Worm (Caenorhabditis elegans) whole organism, midembryonic: Measurements from ENCODE around the gene K12H6.12.

Experiments used
- T22C8.4 ChIP-seq: fragments of 200-800 bp; sonication (Bioruptor generic); IDR thresholded peaks from 2 replicates; pipeline ENCODE4 v1.3.6; 2022; ENCODE audit warnings: missing genetic modification characterization, missing compliant biosample characterization
- cog-1 ChIP-seq: sonication (generic microtip); optimal IDR thresholded peaks from 2 replicates; lab custom pipeline; 2016; ENCODE audit warnings: missing genetic modification characterization, missing compliant biosample characterization
- flt-1 ChIP-seq: fragments of 200-800 bp; sonication (Bioruptor generic); IDR thresholded peaks from 2 replicates; pipeline ENCODE4 v1.3.6; 2022; ENCODE audit warnings: missing genetic modification characterization, missing compliant biosample characterization
- klf-2 ChIP-seq: fragments of 200-800 bp; sonication (Bioruptor generic); conservative IDR thresholded peaks from 2 replicates; pipeline ENCODE4 v1.3.6; 2022; ENCODE audit warnings: missing genetic modification reagents, missing genetic modification characterization, missing compliant biosample characterization
- med-1 ChIP-seq: sonication (generic microtip); optimal IDR thresholded peaks from 2 replicates; lab custom pipeline; 2017; ENCODE audit warnings: missing genetic modification characterization, mild to moderate bottlenecking, missing compliant biosample characterization, antibody characterized with exemption, missing genetic modification reagents; ENCODE audit not compliant: insufficient read depth
- ref-1 ChIP-seq: fragments of 200-800 bp; sonication (Bioruptor generic); conservative IDR thresholded peaks from 2 replicates; pipeline ENCODE4 v1.3.6; 2022; ENCODE audit warnings: missing genetic modification reagents, missing genetic modification characterization, missing compliant biosample characterization
- tab-1 ChIP-seq: fragments of 200-800 bp; sonication (Bioruptor generic); IDR thresholded peaks from 2 replicates; pipeline ENCODE4 v1.3.6; 2022; ENCODE audit warnings: missing genetic modification characterization, missing compliant biosample characterization
- ztf-23 ChIP-seq: fragments of 200-800 bp; sonication (Bioruptor generic); IDR thresholded peaks from 2 replicates; pipeline ENCODE4 v1.3.6; 2022; ENCODE audit warnings: missing genetic modification reagents, missing genetic modification characterization, missing compliant biosample characterization
- ztf-29 ChIP-seq: fragments of 200-800 bp; sonication (Bioruptor generic); IDR thresholded peaks from 2 replicates; pipeline ENCODE4 v1.3.6; 2022; ENCODE audit warnings: missing genetic modification reagents, missing genetic modification characterization, missing compliant biosample characterization

The K12H6.12 gene

DNA sequence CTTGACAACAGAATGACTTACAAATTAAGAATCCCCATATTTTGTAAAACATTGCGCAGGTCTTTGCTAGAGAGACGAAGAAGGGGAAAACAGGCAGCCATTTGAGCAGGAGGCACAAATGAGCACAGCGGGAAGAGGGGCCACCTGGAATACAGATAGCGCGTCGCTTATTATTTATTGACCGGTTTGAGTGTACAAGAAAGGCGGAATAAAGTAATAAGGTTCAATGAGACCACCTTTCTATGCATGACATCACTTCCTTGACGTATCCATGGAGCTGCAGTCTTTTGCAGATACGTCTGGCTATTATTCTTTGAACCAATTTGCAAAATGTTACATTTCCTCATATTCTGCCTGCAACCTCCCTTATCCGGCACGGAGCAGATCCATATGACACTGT, 33.1 kb upstream of the K12H6.12 start, which contains the start of gene fbxb-111:
TSS of gene fbxb-111 (minus strand) at position 101 of the 400 bp plus-strand sequence.
- TF ChIP-seq ref-1 (GFP tag; lab: Robert Waterston, UW) (no peak), flt-1 (GFP tag; lab: Robert Waterston, UW) (no peak), ztf-29 (GFP tag; lab: Robert Waterston, UW) (no peak), tab-1 (no peak), ztf-23 (no peak), med-1 (GFP tag; lab: Kevin White, UChicago) (no peak), T22C8.4 (no peak), klf-2 (GFP tag; lab: Robert Waterston, UW) (no peak), cog-1 (tag; lab: Kevin White, UChicago) (no peak)

- no peak for TF ChIP-seq T22C8.4
- no peak for TF ChIP-seq med-1 (GFP tag; lab: Kevin White, UChicago)
These were observed 30.1 kb upstream of the K12H6.12 start, which contains the start of gene F08D12.4 for ce11 chrII:2777846-2778245. Gene F08D12.4 (plus strand): TSS chrII:2778146.

DNA sequence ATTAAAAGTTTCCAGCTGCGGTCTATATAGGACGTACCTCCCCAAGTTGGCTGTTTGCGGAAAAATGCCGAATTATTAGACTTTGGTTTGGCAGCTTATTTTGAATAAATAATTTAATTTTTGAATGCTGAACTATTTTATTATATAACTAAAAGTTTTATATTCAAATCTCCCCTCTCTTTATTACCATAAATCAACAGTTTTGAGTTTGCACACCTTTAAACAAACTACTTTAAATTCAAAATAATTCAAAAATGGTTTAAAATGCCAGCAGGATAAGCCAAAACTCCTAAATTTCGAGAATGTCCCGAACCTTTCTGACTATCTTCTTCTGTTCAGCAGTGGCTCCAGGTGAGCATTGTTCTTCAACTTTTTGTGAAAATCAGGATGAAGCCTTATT, 28.7 kb upstream of the K12H6.12 start, which contains the start of gene F08D12.3:
TSS of gene F08D12.3 (plus strand) at position 301 of the 400 bp plus-strand sequence.
- TF ChIP-seq ztf-23: no peak
- no peak for TF ChIP-seq flt-1 (GFP tag; lab: Robert Waterston, UW)
- TF ChIP-seq ref-1 (GFP tag; lab: Robert Waterston, UW): no peak
- TF ChIP-seq tab-1: no peak
- no peak for TF ChIP-seq med-1 (GFP tag; lab: Kevin White, UChicago)
- no peak for TF ChIP-seq klf-2 (GFP tag; lab: Robert Waterston, UW)
- TF ChIP-seq T22C8.4: no peak
- no peak for TF ChIP-seq ztf-29 (GFP tag; lab: Robert Waterston, UW)
- TF ChIP-seq cog-1 (tag; lab: Kevin White, UChicago): no peak

DNA sequence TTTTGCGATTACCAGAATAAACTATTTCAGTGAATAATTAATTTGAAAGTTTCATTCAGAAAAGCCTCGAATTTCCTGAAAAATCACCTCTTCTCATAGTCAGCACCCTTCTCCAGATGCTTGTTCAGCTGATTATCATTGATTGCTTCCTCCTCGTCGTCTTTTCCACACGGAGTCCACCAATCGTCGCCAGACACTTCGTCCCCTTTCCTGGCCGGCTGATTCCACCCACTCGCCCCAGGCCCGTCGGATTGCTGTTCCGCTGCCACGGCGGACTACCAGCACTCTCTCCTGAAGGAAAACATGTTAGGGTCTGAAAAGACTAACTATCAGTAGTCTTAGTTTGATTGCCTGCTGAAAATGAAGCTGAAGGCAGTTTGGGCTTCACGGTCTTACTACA, 27.2 kb upstream of the K12H6.12 start:
- TF ChIP-seq tab-1: no peak
- TF ChIP-seq klf-2 (GFP tag; lab: Robert Waterston, UW): no peak
- TF ChIP-seq cog-1 (tag; lab: Kevin White, UChicago): no peak
- no peak for TF ChIP-seq ref-1 (GFP tag; lab: Robert Waterston, UW)
- no peak for TF ChIP-seq flt-1 (GFP tag; lab: Robert Waterston, UW)
- no peak for TF ChIP-seq med-1 (GFP tag; lab: Kevin White, UChicago)
- TF ChIP-seq ztf-29 (GFP tag; lab: Robert Waterston, UW): no peak
- no peak for TF ChIP-seq T22C8.4
- TF ChIP-seq ztf-23: no peak

DNA sequence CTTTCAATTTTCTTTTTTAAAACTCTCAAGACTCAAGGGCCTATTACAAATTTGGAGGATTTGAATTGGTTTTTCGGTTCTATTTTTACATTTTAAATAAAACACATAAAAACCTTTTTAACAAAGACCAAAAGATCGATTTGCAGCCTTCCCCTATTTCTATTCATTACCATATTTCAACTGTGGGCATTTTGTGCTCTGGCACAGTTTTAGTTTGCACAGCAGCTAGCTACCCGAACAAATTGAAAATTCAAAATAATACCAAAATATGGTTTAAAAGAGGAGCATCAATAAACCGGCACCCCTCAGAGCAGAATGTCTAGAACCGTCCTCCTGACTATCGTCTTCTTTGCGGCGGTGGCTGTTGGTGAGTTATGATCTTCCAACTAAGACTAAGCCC, 26.6 kb upstream of the K12H6.12 start, which contains the start of gene F08D12.2:
TSS of gene F08D12.2 (plus strand) at position 301 of the 400 bp plus-strand sequence.
- TF ChIP-seq flt-1 (GFP tag; lab: Robert Waterston, UW): no peak
- TF ChIP-seq klf-2 (GFP tag; lab: Robert Waterston, UW): no peak
- no peak for TF ChIP-seq ztf-23
- TF ChIP-seq ref-1 (GFP tag; lab: Robert Waterston, UW): no peak
- TF ChIP-seq med-1 (GFP tag; lab: Kevin White, UChicago): no peak
- TF ChIP-seq ztf-29 (GFP tag; lab: Robert Waterston, UW): no peak
- no peak for TF ChIP-seq cog-1 (tag; lab: Kevin White, UChicago)
- TF ChIP-seq tab-1: no peak
- TF ChIP-seq T22C8.4: no peak

- TF ChIP-seq cog-1 (tag; lab: Kevin White, UChicago) (no peak), tab-1 (no peak), T22C8.4 (no peak), flt-1 (GFP tag; lab: Robert Waterston, UW) (no peak), ztf-23 (no peak), klf-2 (GFP tag; lab: Robert Waterston, UW) (no peak), ztf-29 (GFP tag; lab: Robert Waterston, UW) (no peak), ref-1 (GFP tag; lab: Robert Waterston, UW) (no peak), med-1 (GFP tag; lab: Kevin White, UChicago) (no peak)
These were observed 24.6 kb upstream of the K12H6.12 start for ce11 chrII:2783380-2783779.

DNA sequence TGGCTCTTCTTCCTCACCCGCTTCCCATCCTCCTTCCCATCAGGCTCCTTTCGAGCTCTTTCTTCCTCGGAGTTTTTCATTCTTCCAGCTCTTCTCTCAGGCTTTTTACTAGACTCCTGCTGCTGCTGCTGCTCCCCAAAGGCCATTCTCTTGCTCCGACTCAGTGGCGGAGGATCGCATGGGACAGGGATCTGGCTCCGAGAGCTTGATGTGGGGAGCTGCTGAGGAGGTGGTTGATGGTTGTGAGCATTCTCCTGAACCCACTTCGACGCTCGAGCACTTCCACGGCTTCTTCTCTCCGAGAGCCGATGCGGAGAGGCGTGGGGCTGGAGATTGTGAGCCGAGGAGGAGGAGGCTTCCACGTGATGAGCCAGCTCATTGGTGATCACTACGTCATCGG, 22.2 kb upstream of the K12H6.12 start:
- TF ChIP-seq T22C8.4 (no peak), ztf-29 (GFP tag; lab: Robert Waterston, UW) (no peak), cog-1 (tag; lab: Kevin White, UChicago) (no peak), med-1 (GFP tag; lab: Kevin White, UChicago) (no peak), ref-1 (GFP tag; lab: Robert Waterston, UW) (no peak), tab-1 (no peak), ztf-23 (no peak), klf-2 (GFP tag; lab: Robert Waterston, UW) (no peak), flt-1 (GFP tag; lab: Robert Waterston, UW) (no peak)

ce11 chrII:2787031-2787512, 20.9 kb upstream of the K12H6.12 start, which contains the start of the genes F08D12.12 and srpa-72:
Gene F08D12.12 (minus strand): TSS chrII:2787081.
Gene srpa-72 (plus strand): TSS chrII:2787481.
- TF ChIP-seq ztf-23 (no peak), cog-1 (tag; lab: Kevin White, UChicago) (no peak)

- TF ChIP-seq flt-1 (GFP tag; lab: Robert Waterston, UW) (no peak), klf-2 (GFP tag; lab: Robert Waterston, UW) (no peak), med-1 (GFP tag; lab: Kevin White, UChicago) (no peak)
These were observed 20.1 kb upstream of the K12H6.12 start for ce11 chrII:2787849-2788248.

ce11 chrII:2791693-2792092, 16.3 kb upstream of the K12H6.12 start:
- TF ChIP-seq klf-2 (GFP tag; lab: Robert Waterston, UW) (no peak), flt-1 (GFP tag; lab: Robert Waterston, UW) (no peak), ztf-29 (GFP tag; lab: Robert Waterston, UW) (no peak), T22C8.4 (no peak), tab-1 (no peak), cog-1 (tag; lab: Kevin White, UChicago) (no peak), ztf-23 (no peak), ref-1 (GFP tag; lab: Robert Waterston, UW) (no peak), med-1 (GFP tag; lab: Kevin White, UChicago) (no peak)
